Worm (Caenorhabditis elegans) whole organism, late embryonic: Measurements from ENCODE around the gene mrck-1.

Source experiments
- C08G9.2 ChIP-seq: sonication (generic microtip); optimal IDR thresholded peaks from 2 replicates; lab custom pipeline; 2016; ENCODE audit warnings: mild to moderate bottlenecking, missing genetic modification characterization, moderate library complexity, missing compliant biosample characterization
- C38D4.7 ChIP-seq: fragments of 200-800 bp; sonication (Bioruptor generic); optimal IDR thresholded peaks from 2 replicates; lab custom pipeline; 2018; ENCODE audit warnings: mild to moderate bottlenecking, missing genetic modification characterization, moderate library complexity, missing compliant biosample characterization
- F13H6.1 ChIP-seq: sonication (generic microtip); optimal IDR thresholded peaks from 2 replicates; lab custom pipeline; 2016; ENCODE audit warnings: missing genetic modification characterization, missing compliant biosample characterization
- K09A11.1 ChIP-seq: sonication (generic microtip); optimal IDR thresholded peaks from 2 replicates; lab custom pipeline; 2017; ENCODE audit warnings: antibody characterized with exemption, mild to moderate bottlenecking, missing genetic modification characterization, missing compliant biosample characterization; ENCODE audit not compliant: insufficient read depth
- Y22D7AL.16 ChIP-seq: sonication (generic microtip); optimal IDR thresholded peaks from 2 replicates; lab custom pipeline; 2016; ENCODE audit warnings: missing genetic modification characterization, missing compliant biosample characterization
- ceh-18 ChIP-seq: sonication (generic microtip); optimal IDR thresholded peaks from 2 replicates; lab custom pipeline; 2016; ENCODE audit warnings: missing genetic modification characterization, missing compliant biosample characterization
- ceh-2 ChIP-seq: sonication (generic microtip); optimal IDR thresholded peaks from 2 replicates; lab custom pipeline; 2016; ENCODE audit warnings: missing genotype, missing genetic modification characterization, missing compliant biosample characterization
- ceh-24 ChIP-seq: sonication (generic microtip); optimal IDR thresholded peaks from 2 replicates; lab custom pipeline; 2016; ENCODE audit warnings: mild to moderate bottlenecking, missing genetic modification characterization, missing compliant biosample characterization
- ceh-31 ChIP-seq: sonication (generic microtip); optimal IDR thresholded peaks from 2 replicates; lab custom pipeline; 2016; ENCODE audit warnings: missing genetic modification characterization, missing compliant biosample characterization
- ceh-34 ChIP-seq: sonication (generic microtip); optimal IDR thresholded peaks from 2 replicates; lab custom pipeline; 2016; ENCODE audit warnings: mild to moderate bottlenecking, missing genetic modification characterization, missing compliant biosample characterization
- ceh-45 ChIP-seq: fragments of 200-800 bp; sonication (Bioruptor generic); IDR thresholded peaks from 2 replicates; pipeline ENCODE4 v1.3.6; 2022; ENCODE audit warnings: missing genetic modification reagents, missing genetic modification characterization, missing compliant biosample characterization
- ceh-9 ChIP-seq: sonication (generic microtip); optimal IDR thresholded peaks from 2 replicates; lab custom pipeline; 2016; ENCODE audit warnings: mild to moderate bottlenecking, missing genetic modification characterization, inconsistent platforms, missing compliant biosample characterization
- dve-1 ChIP-seq: sonication (generic microtip); optimal IDR thresholded peaks from 2 replicates; lab custom pipeline; 2017; ENCODE audit warnings: antibody characterized with exemption, mild to moderate bottlenecking, missing genetic modification characterization, missing compliant biosample characterization
- elt-2 ChIP-seq: sonication (generic microtip); optimal IDR thresholded peaks from 2 replicates; lab custom pipeline; 2016; ENCODE audit warnings: missing genetic modification reagents, missing genetic modification characterization, missing compliant biosample characterization
- elt-4 ChIP-seq: sonication (generic microtip); optimal IDR thresholded peaks from 2 replicates; lab custom pipeline; 2016; ENCODE audit warnings: missing genetic modification characterization, missing compliant biosample characterization
- eyg-1 ChIP-seq: sonication (generic microtip); optimal IDR thresholded peaks from 2 replicates; lab custom pipeline; 2016; ENCODE audit warnings: missing genotype, missing genetic modification characterization, missing compliant biosample characterization
- fkh-10 ChIP-seq: fragments of 150-350 bp; optimal IDR thresholded peaks from 2 replicates; lab custom pipeline; 2014; ENCODE audit warnings: missing biosample characterization, missing genetic modification reagents, missing genetic modification characterization
- fkh-6 ChIP-seq: sonication (generic microtip); optimal IDR thresholded peaks from 2 replicates; lab custom pipeline; 2016; ENCODE audit warnings: missing genetic modification characterization, missing compliant biosample characterization
- gmeb-2 ChIP-seq: sonication (generic microtip); optimal IDR thresholded peaks from 2 replicates; lab custom pipeline; 2016; ENCODE audit warnings: missing genetic modification characterization, inconsistent platforms, missing compliant biosample characterization
- hlh-15 ChIP-seq: sonication (generic microtip); optimal IDR thresholded peaks from 2 replicates; lab custom pipeline; 2016; ENCODE audit warnings: missing genetic modification characterization, missing compliant biosample characterization
- hlh-30 ChIP-seq: sonication (generic microtip); optimal IDR thresholded peaks from 2 replicates; lab custom pipeline; 2017; ENCODE audit warnings: antibody characterized with exemption, missing genetic modification characterization, missing compliant biosample characterization; ENCODE audit not compliant: insufficient read depth
- hlh-6 ChIP-seq: sonication (generic microtip); optimal IDR thresholded peaks from 2 replicates; lab custom pipeline; 2016; ENCODE audit warnings: missing genotype, missing genetic modification characterization, missing compliant biosample characterization
- lim-6 ChIP-seq: sonication (generic microtip); optimal IDR thresholded peaks from 2 replicates; lab custom pipeline; 2016; ENCODE audit warnings: missing genetic modification characterization, missing compliant biosample characterization
- lin-11 ChIP-seq: fragments of 200-800 bp; sonication (Bioruptor generic); optimal IDR thresholded peaks from 2 replicates; lab custom pipeline; 2018; ENCODE audit warnings: mild to moderate bottlenecking, missing genetic modification characterization, missing compliant biosample characterization
- madf-2 ChIP-seq: sonication (generic microtip); optimal IDR thresholded peaks from 2 replicates; lab custom pipeline; 2017; ENCODE audit warnings: missing genetic modification characterization, missing compliant biosample characterization
- mec-3 ChIP-seq: sonication (generic microtip); optimal IDR thresholded peaks from 2 replicates; lab custom pipeline; 2016; ENCODE audit warnings: borderline replicate concordance, missing genetic modification characterization, missing compliant biosample characterization
- nfya-1 ChIP-seq: sonication (generic microtip); optimal IDR thresholded peaks from 2 replicates; lab custom pipeline; 2017; ENCODE audit warnings: missing genetic modification characterization, mild to moderate bottlenecking, missing compliant biosample characterization, antibody characterized with exemption, moderate library complexity
- nhr-11 ChIP-seq: fragments of 150-350 bp; optimal IDR thresholded peaks from 2 replicates; lab custom pipeline; 2014; ENCODE audit warnings: missing biosample characterization, missing genetic modification characterization
- nhr-232 ChIP-seq: sonication (generic microtip); optimal IDR thresholded peaks from 2 replicates; lab custom pipeline; 2016; ENCODE audit warnings: missing genetic modification characterization, missing compliant biosample characterization
- npax-4 ChIP-seq: sonication (generic microtip); optimal IDR thresholded peaks from 2 replicates; lab custom pipeline; 2016; ENCODE audit warnings: missing genetic modification characterization, missing compliant biosample characterization
- pag-3 ChIP-seq: sonication (generic microtip); optimal IDR thresholded peaks from 2 replicates; lab custom pipeline; 2016; ENCODE audit warnings: missing compliant biosample characterization, missing genetic modification characterization, borderline replicate concordance
- pat-9 ChIP-seq: fragments of 200-800 bp; sonication (Bioruptor generic); optimal IDR thresholded peaks from 2 replicates; lab custom pipeline; 2018; ENCODE audit warnings: mild to moderate bottlenecking, missing genetic modification characterization, moderate library complexity, missing compliant biosample characterization
- pax-1 ChIP-seq: fragments of 150-350 bp; optimal IDR thresholded peaks from 2 replicates; lab custom pipeline; 2014; ENCODE audit warnings: missing biosample characterization, missing genetic modification characterization
- pha-2 ChIP-seq: sonication (generic microtip); optimal IDR thresholded peaks from 2 replicates; lab custom pipeline; 2017; ENCODE audit warnings: mild to moderate bottlenecking, missing genetic modification characterization, missing compliant biosample characterization
- pqm-1 ChIP-seq: sonication (generic microtip); optimal IDR thresholded peaks from 2 replicates; lab custom pipeline; 2016; ENCODE audit warnings: missing genetic modification characterization, missing compliant biosample characterization
- pros-1 ChIP-seq: fragments of 150-350 bp; optimal IDR thresholded peaks from 2 replicates; lab custom pipeline; 2014; ENCODE audit warnings: missing biosample characterization, missing genetic modification reagents, missing genetic modification characterization
- ref-2 ChIP-seq: sonication (generic microtip); optimal IDR thresholded peaks from 2 replicates; lab custom pipeline; 2016; ENCODE audit warnings: missing genetic modification characterization, missing compliant biosample characterization
- rnt-1 ChIP-seq: sonication (generic microtip); optimal IDR thresholded peaks from 2 replicates; lab custom pipeline; 2016; ENCODE audit warnings: missing genetic modification characterization, missing compliant biosample characterization
- sdc-2 ChIP-seq: sonication (generic microtip); optimal IDR thresholded peaks from 2 replicates; lab custom pipeline; 2016; ENCODE audit warnings: missing genotype, missing genetic modification characterization, missing compliant biosample characterization
- sox-4 ChIP-seq: sonication (generic microtip); optimal IDR thresholded peaks from 2 replicates; lab custom pipeline; 2017; ENCODE audit warnings: mild to moderate bottlenecking, missing genetic modification characterization, inconsistent platforms, missing compliant biosample characterization
- syd-9 ChIP-seq: sonication (generic microtip); optimal IDR thresholded peaks from 2 replicates; lab custom pipeline; 2016; ENCODE audit warnings: mild to moderate bottlenecking, missing genetic modification characterization, moderate library complexity, missing compliant biosample characterization
- tbx-2 ChIP-seq: sonication (generic microtip); optimal IDR thresholded peaks from 2 replicates; lab custom pipeline; 2016; ENCODE audit warnings: missing genetic modification characterization, missing compliant biosample characterization
- tbx-7 ChIP-seq: sonication (generic microtip); optimal IDR thresholded peaks from 2 replicates; lab custom pipeline; 2016; ENCODE audit warnings: missing genotype, missing genetic modification characterization, missing compliant biosample characterization
- unc-42 ChIP-seq: sonication (generic microtip); optimal IDR thresholded peaks from 2 replicates; lab custom pipeline; 2016; ENCODE audit warnings: missing genotype, missing genetic modification characterization, missing compliant biosample characterization
- unc-55 ChIP-seq: sonication (generic microtip); optimal IDR thresholded peaks from 2 replicates; lab custom pipeline; 2017; ENCODE audit warnings: missing biosample characterization, missing genetic modification reagents, missing genetic modification characterization
- unc-86 ChIP-seq: sonication (generic microtip); optimal IDR thresholded peaks from 2 replicates; lab custom pipeline; 2016; ENCODE audit warnings: missing genetic modification characterization, missing compliant biosample characterization

The mrck-1 gene

DNA sequence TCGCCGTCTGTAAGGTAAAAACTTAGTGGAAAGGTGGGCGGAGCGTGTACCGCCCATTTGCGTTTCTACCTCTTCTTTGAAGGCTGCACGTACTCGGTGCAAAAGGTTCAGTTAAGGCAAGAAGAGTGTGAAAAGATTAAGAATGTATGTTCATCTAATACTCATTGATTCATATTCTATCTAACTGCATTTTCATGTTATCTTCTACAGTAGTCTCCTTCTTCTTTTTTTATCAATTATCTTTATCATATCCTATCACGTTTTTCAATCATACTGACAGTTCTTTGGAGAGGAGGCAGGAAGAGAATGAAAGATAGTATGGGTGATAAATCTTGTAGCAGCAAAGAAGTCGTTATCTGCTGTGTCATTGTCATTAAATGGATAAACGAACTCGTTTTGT is 19.7 kb downstream of the mrck-1 start:
- TF ChIP-seq nhr-11 (tag; lab: Kevin White, UChicago) (no peak), elt-2 (peak; percentile 15), pqm-1 (no peak), fkh-10 (GFP tag; lab: Kevin White, UChicago) (no peak), C38D4.7 (GFP tag; lab: Kevin White, UChicago) (no peak)
- TF ChIP-seq, all 69 proteins: peak for 1

DNA sequence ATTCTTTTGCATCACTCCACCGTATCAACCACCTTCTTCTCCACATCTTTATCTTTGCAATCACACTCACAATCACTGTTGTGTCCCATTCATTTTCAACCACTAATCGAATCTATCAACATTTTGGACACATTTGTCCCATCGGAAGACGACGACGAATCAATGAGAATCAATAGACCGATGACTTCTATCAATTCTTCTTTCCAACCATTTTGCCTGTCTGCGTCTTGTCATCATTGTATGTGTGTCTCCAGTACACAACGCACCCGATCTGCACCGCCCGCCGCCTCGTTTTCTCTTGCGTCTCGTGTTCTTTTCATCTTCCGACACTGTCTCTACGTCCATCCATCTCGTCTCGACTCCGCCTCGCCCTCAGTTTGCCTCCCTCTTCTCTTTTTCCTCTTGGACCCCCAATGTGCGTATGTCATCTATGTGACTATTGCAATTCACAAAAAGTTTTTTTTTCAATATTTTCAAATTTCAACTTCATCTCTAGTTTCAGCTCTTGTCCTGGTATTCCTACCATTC is 20.6 kb downstream of the mrck-1 start, which contains the start of gene dmd-7:
TSS of gene dmd-7 (plus strand) at position 478 of the 528 bp plus-strand sequence.
- TF ChIP-seq lim-6 (tag; lab: Kevin White, UChicago) = no peak
- no peak for TF ChIP-seq npax-4 (tag; lab: Kevin White, UChicago)
- no peak for TF ChIP-seq pat-9 (tag; lab: Kevin White, UChicago)
- peak; percentile 50 for TF ChIP-seq elt-2
- TF ChIP-seq nfya-1 (tag; lab: Kevin White, UChicago) = peak; percentile 63
- peak; percentile 76 for TF ChIP-seq tbx-2
- TF ChIP-seq eyg-1 = no peak
- TF ChIP-seq fkh-6 = peak; percentile 13
- TF ChIP-seq ceh-31 (tag; lab: Kevin White, UChicago) = peak; percentile 64
- peak; percentile 3 for TF ChIP-seq ceh-2
- no peak for TF ChIP-seq ceh-45
- TF ChIP-seq unc-55 (GFP tag; lab: Kevin White, UChicago) = peak; percentile 72
- no peak for TF ChIP-seq gmeb-2 (tag; lab: Kevin White, UChicago)
- TF ChIP-seq K09A11.1 (tag; lab: Kevin White, UChicago) = no peak
- TF ChIP-seq hlh-6 (tag; lab: Kevin White, UChicago) = peak; percentile 38
- TF ChIP-seq mec-3 (tag; lab: Kevin White, UChicago) = no peak
- no peak for TF ChIP-seq C38D4.7 (GFP tag; lab: Kevin White, UChicago)
- TF ChIP-seq ceh-9 (tag; lab: Kevin White, UChicago) = no peak
- no peak for TF ChIP-seq syd-9 (tag; lab: Kevin White, UChicago)
- no peak for TF ChIP-seq nhr-232 (tag; lab: Kevin White, UChicago)
- TF ChIP-seq ceh-34 (tag; lab: Kevin White, UChicago) = peak; percentile 49
- TF ChIP-seq hlh-15 (tag; lab: Kevin White, UChicago) = no peak
- TF ChIP-seq tbx-7 (tag; lab: Kevin White, UChicago) = no peak
- TF ChIP-seq C08G9.2 (tag; lab: Kevin White, UChicago) = no peak
- TF ChIP-seq pha-2 (tag; lab: Kevin White, UChicago) = no peak
- TF ChIP-seq sox-4 (tag; lab: Kevin White, UChicago) = no peak
- peak; percentile 26 for TF ChIP-seq pqm-1
- TF ChIP-seq pax-1 (tag; lab: Kevin White, UChicago) = no peak
- TF ChIP-seq hlh-30 (tag; lab: Kevin White, UChicago) = peak; percentile 78
- TF ChIP-seq ref-2 (tag; lab: Kevin White, UChicago) = peak; percentile 70
- TF ChIP-seq rnt-1 (tag; lab: Kevin White, UChicago) = peak; percentile 28
- TF ChIP-seq unc-42 (tag; lab: Kevin White, UChicago) = peak; percentile 38
- TF ChIP-seq madf-2 (tag; lab: Kevin White, UChicago) = peak; percentile 59
- no peak for TF ChIP-seq pag-3 (tag; lab: Kevin White, UChicago)
- TF ChIP-seq ceh-24 = no peak
- TF ChIP-seq Y22D7AL.16 (tag; lab: Kevin White, UChicago) = no peak
- no peak for TF ChIP-seq nhr-11 (tag; lab: Kevin White, UChicago)
- TF ChIP-seq ceh-18 (tag; lab: Kevin White, UChicago) = peak; percentile 86
- peak; percentile 70 for TF ChIP-seq pros-1
- peak; percentile 40 for TF ChIP-seq sdc-2
- peak; percentile 57 for TF ChIP-seq dve-1 (tag; lab: Kevin White, UChicago)
- no peak for TF ChIP-seq unc-86 (tag; lab: Kevin White, UChicago)
- peak; percentile 61 for TF ChIP-seq F13H6.1
- TF ChIP-seq fkh-10 (GFP tag; lab: Kevin White, UChicago) = no peak
- no peak for TF ChIP-seq elt-4 (tag; lab: Kevin White, UChicago)
- no peak for TF ChIP-seq lin-11 (tag; lab: Kevin White, UChicago)
